Fruit fly (Drosophila melanogaster) S2 (cell line): ENCODE data around the gene CG9515.

ENCODE experiments used
- CG8478 ChIP-seq: fragments of >200 bp; optimal IDR thresholded peaks from 2 replicates; lab custom pipeline; 2018
- CTCF ChIP-seq, 2 experiments: fragments of >200 bp; optimal IDR thresholded peaks; 2 replicates each; lab custom pipeline; 2018

- no peak for TF ChIP-seq CTCF (optimal IDR thresholded peaks at IDR 0.05; lab: Kevin White, UChicago)
- no peak for TF ChIP-seq CG8478 (lab: Kevin White, UChicago)
These were observed 44.1 kb downstream of the CG9515 start, which contains the start of gene CG34398 for dm6 chr2L:8898714-8899652.
